Fruit fly (Drosophila melanogaster): ENCODE measurements around the gene AP-2sigma.
A peak's percentile ranks its signal among the peaks of the same experiment; 100 is the strongest.

The AP-2sigma gene

DNA sequence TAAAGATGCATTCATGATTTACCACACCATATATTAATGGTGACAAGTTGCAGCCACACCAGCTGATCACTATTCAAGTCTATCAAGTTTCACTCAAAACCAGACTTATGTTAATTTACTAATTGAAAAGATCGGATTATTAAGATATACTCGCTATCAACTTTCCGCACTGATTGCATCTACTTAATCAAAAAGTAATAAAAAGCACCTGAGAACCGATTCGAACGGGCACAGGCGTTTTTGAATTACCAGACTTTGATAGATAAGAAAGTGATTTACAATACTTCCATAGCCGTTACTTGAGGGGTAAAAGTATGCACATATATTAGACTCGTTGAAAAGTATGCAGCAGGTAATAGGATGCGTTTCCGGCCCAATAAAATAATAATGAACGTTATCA is 28.5 kb downstream of the AP-2sigma start:
- TF ChIP-seq CG14711 (tag; optimal IDR thresholded peaks at IDR 0.05) = no peak
- no peak for TF ChIP-seq Mnt (GFP tag; optimal IDR thresholded peaks at IDR 0.05)
- no peak for TF ChIP-seq tj (GFP tag; optimal IDR thresholded peaks at IDR 0.05)
- no peak for TF ChIP-seq CG11617 (GFP tag; optimal IDR thresholded peaks at IDR 0.05)
- no peak for TF ChIP-seq CG12768 (GFP tag; optimal IDR thresholded peaks at IDR 0.05)
- TF ChIP-seq cic (GFP tag; optimal IDR thresholded peaks at IDR 0.05) = no peak
- no peak for TF ChIP-seq CG1620 (GFP tag; optimal IDR thresholded peaks at IDR 0.05)
- no peak for TF ChIP-seq kay (GFP tag; ENCODE audit: borderline replicate concordance)
- no peak for TF ChIP-seq Hr96 (GFP tag; optimal IDR thresholded peaks at IDR 0.05)
- TF ChIP-seq cnc (optimal IDR thresholded peaks at IDR 0.05) = no peak
- TF ChIP-seq CG7045 (GFP tag; optimal IDR thresholded peaks at IDR 0.05) = no peak
- no peak for TF ChIP-seq CG33017 (tag; optimal IDR thresholded peaks at IDR 0.05)

DNA sequence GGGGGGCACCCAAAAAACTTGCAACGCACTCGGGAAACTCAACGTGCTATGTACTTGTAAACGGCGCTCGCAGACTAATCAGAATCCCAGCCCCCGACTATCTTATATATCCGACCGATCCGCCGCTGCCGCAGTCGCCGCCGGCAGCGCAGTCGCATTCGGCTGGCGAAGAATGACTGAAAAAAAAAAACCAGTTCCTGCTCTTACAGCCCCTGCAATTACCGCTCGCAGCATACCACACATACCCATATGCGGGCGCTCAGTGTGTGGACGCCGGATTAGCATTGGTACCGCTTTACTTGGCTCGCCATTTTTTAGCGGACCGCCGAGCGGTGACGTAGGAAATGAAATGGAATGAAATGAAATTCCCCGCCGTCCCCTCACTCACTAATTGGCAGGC is 32.8 kb downstream of the AP-2sigma start, which contains the start of gene e:
Gene e, minus strand, starts transcription at position 79 of the 400 bp plus-strand sequence.
- TF ChIP-seq tj (GFP tag; optimal IDR thresholded peaks at IDR 0.05) = no peak

dm6 chr3R:21224230-21224629 is 45.6 kb downstream of the AP-2sigma start:
- TF ChIP-seq CG33017 (tag; optimal IDR thresholded peaks at IDR 0.05) (no peak), CG12768 (GFP tag; optimal IDR thresholded peaks at IDR 0.05) (no peak), pad (GFP tag; optimal IDR thresholded peaks at IDR 0.05) (no peak), Clk (GFP tag; optimal IDR thresholded peaks at IDR 0.05) (no peak), cic (GFP tag; optimal IDR thresholded peaks at IDR 0.05) (peak; percentile 49), Hr96 (GFP tag; optimal IDR thresholded peaks at IDR 0.05) (no peak), ovo (GFP tag; optimal IDR thresholded peaks at IDR 0.05) (no peak), Mnt (GFP tag; optimal IDR thresholded peaks at IDR 0.05) (peak; percentile 58)

DNA sequence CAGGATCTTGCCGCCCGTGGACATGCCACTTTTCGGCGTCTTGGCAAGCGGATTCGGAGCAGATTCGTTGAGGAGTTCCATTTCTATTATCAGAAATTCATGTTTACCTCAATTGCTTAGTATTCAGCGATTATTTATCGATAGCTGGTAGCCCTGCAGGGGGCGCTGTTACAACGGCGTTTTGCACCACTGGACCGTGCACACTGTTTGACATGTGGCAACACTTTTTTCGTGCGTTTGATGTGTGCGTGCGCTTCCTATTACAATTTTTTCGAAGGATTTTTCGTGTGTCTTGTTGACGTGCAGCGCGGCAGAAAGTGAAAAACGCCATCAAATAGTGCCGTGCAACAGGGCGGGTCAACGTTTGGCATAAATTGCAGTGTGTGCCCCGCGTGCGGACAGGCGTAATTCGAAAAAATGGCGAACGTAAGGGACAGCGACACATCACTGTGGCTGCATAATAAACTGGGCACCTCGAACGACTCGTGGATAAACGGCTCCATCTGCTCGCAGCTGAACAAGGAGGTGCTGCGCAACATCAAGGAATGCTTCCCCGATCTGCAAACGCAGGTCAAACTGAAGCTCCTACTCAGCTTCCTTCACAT is 46.3 kb downstream of the AP-2sigma start, which contains the start of the genes CG3337 and Nelf-A:
Gene CG3337, minus strand, starts transcription at position 132 of the 605 bp plus-strand sequence.
Gene Nelf-A, plus strand, starts transcription at position 252 of the 605 bp plus-strand sequence.
- TF ChIP-seq CG33017 (tag; optimal IDR thresholded peaks at IDR 0.05) (no peak), bab1 (GFP tag; optimal IDR thresholded peaks at IDR 0.05) (peak; percentile 68), tj (GFP tag; optimal IDR thresholded peaks at IDR 0.05) (peak; percentile 9), Crg-1 (GFP tag; optimal IDR thresholded peaks at IDR 0.05) (peak; percentile 87), Clk (GFP tag; optimal IDR thresholded peaks at IDR 0.05) (peak; percentile 59), Mnt (GFP tag; optimal IDR thresholded peaks at IDR 0.05) (peak; percentile 89), cic (GFP tag; optimal IDR thresholded peaks at IDR 0.05) (peak; percentile 68), toe (GFP tag; optimal IDR thresholded peaks at IDR 0.05) (no peak), CG7101 (tag; optimal IDR thresholded peaks at IDR 0.05) (peak; percentile 50), CG11617 (GFP tag; optimal IDR thresholded peaks at IDR 0.05) (peak; percentile 17), CG1620 (GFP tag; optimal IDR thresholded peaks at IDR 0.05) (peak; percentile 90), CG7045 (GFP tag; optimal IDR thresholded peaks at IDR 0.05) (peak; percentile 18), Hr96 (GFP tag; optimal IDR thresholded peaks at IDR 0.05) (no peak), cnc (optimal IDR thresholded peaks at IDR 0.05) (no peak), CG5204 (GFP tag; optimal IDR thresholded peaks at IDR 0.05) (no peak), CG14711 (tag; optimal IDR thresholded peaks at IDR 0.05) (peak; percentile 64), CG12768 (GFP tag; optimal IDR thresholded peaks at IDR 0.05) (peak; percentile 40), kay (GFP tag; ENCODE audit: borderline replicate concordance) (no peak), pad (GFP tag; optimal IDR thresholded peaks at IDR 0.05) (peak; percentile 74), ovo (GFP tag; optimal IDR thresholded peaks at IDR 0.05) (peak; percentile 75)

Measured in whole organism, adult.